Worm (Caenorhabditis elegans) whole organism, L1 larva: ENCODE measurements around the gene srz-11.
"Not testable (repeated sequence)": the region's sequence is repeated elsewhere in the genome, so short reads cannot be mapped to it uniquely, and the experiment has no call there.

Experiments used
- F16B12.6 ChIP-seq: fragments of 150-350 bp; optimal IDR thresholded peaks from 2 replicates; lab custom pipeline; 2014; ENCODE audit warnings: missing biosample characterization, missing genetic modification characterization
- Y116A8C.19 ChIP-seq: sonication (generic microtip); optimal IDR thresholded peaks from 2 replicates; lab custom pipeline; 2016; ENCODE audit warnings: missing compliant biosample characterization, missing genetic modification characterization, borderline replicate concordance
- blmp-1 ChIP-seq: fragments of 150-350 bp; optimal IDR thresholded peaks from 2 replicates; lab custom pipeline; 2014; ENCODE audit warnings: missing biosample characterization, missing genetic modification characterization
- egl-27 ChIP-seq, 2 experiments: fragments of 150-350 bp in 1 of 2; sonication (generic microtip); optimal IDR thresholded peaks; 3 replicates each; lab custom pipeline; 2017 to 2018; ENCODE audit warnings: missing biosample characterization in 2 of 2, missing genetic modification characterization in 2 of 2, missing genetic modification reagents in 2 of 2
- lin-13 ChIP-seq: fragments of 150-350 bp; optimal IDR thresholded peaks from 2 replicates; lab custom pipeline; 2014; ENCODE audit warnings: missing biosample characterization, missing genetic modification reagents, missing genetic modification characterization
- mab-9 ChIP-seq: fragments of 200-800 bp; sonication (Bioruptor generic); IDR thresholded peaks from 2 replicates; pipeline ENCODE4 v1.3.6; 2022; ENCODE audit warnings: missing genetic modification reagents, missing genetic modification characterization, missing compliant biosample characterization
- nhr-12 ChIP-seq: sonication (generic microtip); optimal IDR thresholded peaks from 2 replicates; lab custom pipeline; 2017; ENCODE audit warnings: missing biosample characterization, missing genetic modification characterization
- nhr-76 ChIP-seq: sonication (generic microtip); optimal IDR thresholded peaks from 2 replicates; lab custom pipeline; 2017; ENCODE audit warnings: missing biosample characterization, missing genetic modification characterization
- skn-1 ChIP-seq: fragments of 150-350 bp; optimal IDR thresholded peaks from 2 replicates; lab custom pipeline; 2014; ENCODE audit warnings: missing biosample characterization, missing genetic modification characterization
- xbp-1 ChIP-seq: sonication (generic microtip); optimal IDR thresholded peaks from 2 replicates; lab custom pipeline; 2016; ENCODE audit warnings: missing genetic modification characterization, missing compliant biosample characterization
- ztf-4 ChIP-seq: fragments of 150-350 bp; optimal IDR thresholded peaks from 2 replicates; lab custom pipeline; 2014; ENCODE audit warnings: missing biosample characterization, missing genetic modification characterization

DNA sequence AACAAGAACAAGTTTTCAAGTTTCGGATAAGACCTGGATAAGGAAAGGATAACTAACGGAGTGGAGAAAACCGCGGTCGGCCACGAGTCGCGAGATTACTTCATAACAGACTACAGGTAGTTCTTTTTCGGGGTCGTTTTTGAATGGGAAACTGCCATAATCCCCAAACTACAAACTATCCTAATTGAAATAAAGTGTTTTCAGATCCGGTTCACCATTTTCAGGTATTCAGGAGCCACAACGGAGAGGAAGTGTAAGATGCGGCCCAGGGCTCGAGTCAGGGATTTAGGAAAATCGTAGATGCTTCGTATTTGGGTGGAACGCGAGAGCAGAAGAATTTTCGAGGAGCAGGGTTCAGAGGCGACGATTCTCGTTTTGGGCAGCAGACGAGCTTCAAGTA, 46.9 kb upstream of the srz-11 start, which contains the start of gene T01G5.8:
- TF ChIP-seq F16B12.6 (tag; lab: Kevin White, UChicago); xbp-1 (tag; lab: Kevin White, UChicago); skn-1 (tag; lab: Kevin White, UChicago); mab-9; nhr-76 (tag; lab: Kevin White, UChicago); egl-27 (tag; optimal IDR thresholded peaks at IDR 0.05; lab: Kevin White, UChicago); lin-13 (GFP tag; lab: Kevin White, UChicago); ztf-4 (tag; lab: Kevin White, UChicago); nhr-12; Y116A8C.19 (tag; lab: Kevin White, UChicago); blmp-1 (tag; lab: Kevin White, UChicago): not testable (repeated sequence)
